Worm (Caenorhabditis elegans) whole organism, young adult: ENCODE results near the gene ZK262.4.

ENCODE experiments used
- D2030.7 ChIP-seq: fragments of 200-800 bp; sonication (Bioruptor generic); IDR thresholded peaks from 2 replicates; pipeline ENCODE4 v1.3.6; 2022; ENCODE audit warnings: missing genetic modification reagents, missing genetic modification characterization, missing compliant biosample characterization
- F23B12.7 ChIP-seq: sonication (generic microtip); optimal IDR thresholded peaks from 2 replicates; lab custom pipeline; 2017; ENCODE audit warnings: missing genetic modification characterization, mild to moderate bottlenecking, missing compliant biosample characterization, antibody characterized with exemption, moderate library complexity; ENCODE audit not compliant: insufficient read depth
- T26A5.8 ChIP-seq: sonication (generic microtip); optimal IDR thresholded peaks from 2 replicates; lab custom pipeline; 2016; ENCODE audit warnings: missing genetic modification characterization, missing compliant biosample characterization
- Y53F4B.3 ChIP-seq: fragments of 200-800 bp; sonication (Bioruptor generic); IDR thresholded peaks from 2 replicates; pipeline ENCODE4 v1.3.6; 2022; ENCODE audit warnings: missing genetic modification reagents, missing genetic modification characterization, missing compliant biosample characterization
- efl-1 ChIP-seq: fragments of 150-350 bp; optimal IDR thresholded peaks from 2 replicates; lab custom pipeline; 2014; ENCODE audit warnings: missing biosample characterization, missing genetic modification reagents, missing genetic modification characterization
- hmg-20 ChIP-seq: fragments of 200-800 bp; sonication (Bioruptor generic); IDR thresholded peaks from 2 replicates; pipeline ENCODE4 v1.3.6; 2022; ENCODE audit warnings: missing genetic modification reagents, missing genetic modification characterization, missing compliant biosample characterization
- nhr-120 ChIP-seq: fragments of 200-800 bp; sonication (Bioruptor generic); IDR thresholded peaks from 2 replicates; pipeline ENCODE4 v1.3.6; 2022; ENCODE audit warnings: missing genetic modification characterization, missing compliant biosample characterization
- nhr-90 ChIP-seq: sonication (generic microtip); optimal IDR thresholded peaks from 2 replicates; lab custom pipeline; 2016; ENCODE audit warnings: missing genotype, mild to moderate bottlenecking, missing genetic modification characterization, missing compliant biosample characterization
- rpc-1 ChIP-seq, 2 experiments: fragments of 150-350 bp in 1 of 2; sonication (generic microtip) in 1 of 2; optimal IDR thresholded peaks; 2 replicates each; lab custom pipeline; 2014 to 2018; ENCODE audit warnings: missing biosample characterization in 1 of 2, missing genetic modification characterization in 1 of 2, missing genetic modification reagents in 1 of 2, missing genotype in 1 of 2
- snpc-1.3 ChIP-seq: sonication (generic microtip); optimal IDR thresholded peaks from 2 replicates; lab custom pipeline; 2017; ENCODE audit warnings: missing genetic modification characterization, mild to moderate bottlenecking, missing compliant biosample characterization, antibody characterized with exemption, moderate library complexity, missing genotype, missing genetic modification reagents; ENCODE audit not compliant: insufficient read depth
- snpc-4 ChIP-seq, 5 experiments: fragments of 150-350 bp in 1 of 5; sonication (generic microtip) in 4 of 5; optimal IDR thresholded peaks; 2 replicates each; lab custom pipeline; 2014 to 2018; ENCODE audit warnings: missing genetic modification characterization in 5 of 5, missing biosample characterization in 3 of 5, antibody characterized with exemption in 2 of 5, mild to moderate bottlenecking in 2 of 5, missing compliant biosample characterization in 2 of 5, missing genotype in 2 of 5, moderate library complexity in 2 of 5, missing genetic modification reagents in 1 of 5
- zim-3 ChIP-seq: sonication (generic microtip); optimal IDR thresholded peaks from 2 replicates; lab custom pipeline; 2017; ENCODE audit warnings: mild to moderate bottlenecking, missing genetic modification characterization, moderate library complexity, missing compliant biosample characterization

ce11 chrV:18394203-18394602 lies 30.2 kb downstream of the ZK262.4 start, which contains the start of gene Y51A2B.6:
- TF ChIP-seq F23B12.7 (tag; lab: Kevin White, UChicago) (no peak), nhr-90 (tag; lab: Kevin White, UChicago) (no peak), T26A5.8 (tag; lab: Kevin White, UChicago) (no peak), snpc-1.3 (no peak), snpc-4 (GFP tag; optimal IDR thresholded peaks at IDR 0.05; lab: Kevin White, UChicago) (no peak), snpc-4 (tag; optimal IDR thresholded peaks at IDR 0.05; lab: Kevin White, UChicago) (no peak), nhr-120 (GFP tag; lab: Robert Waterston, UW) (no peak), D2030.7 (GFP tag; lab: Robert Waterston, UW) (no peak), Y53F4B.3 (GFP tag; lab: Robert Waterston, UW) (no peak), rpc-1 (optimal IDR thresholded peaks at IDR 0.05; lab: Kevin White, UChicago) (no peak), rpc-1 (tag; optimal IDR thresholded peaks at IDR 0.05; lab: Kevin White, UChicago) (no peak), hmg-20 (GFP tag; lab: Robert Waterston, UW) (no peak), efl-1 (GFP tag; lab: Kevin White, UChicago) (no peak), zim-3 (tag; lab: Kevin White, UChicago) (no peak)
